Worm (Caenorhabditis elegans): Measurements from ENCODE around the gene C08F8.3.

DNA sequence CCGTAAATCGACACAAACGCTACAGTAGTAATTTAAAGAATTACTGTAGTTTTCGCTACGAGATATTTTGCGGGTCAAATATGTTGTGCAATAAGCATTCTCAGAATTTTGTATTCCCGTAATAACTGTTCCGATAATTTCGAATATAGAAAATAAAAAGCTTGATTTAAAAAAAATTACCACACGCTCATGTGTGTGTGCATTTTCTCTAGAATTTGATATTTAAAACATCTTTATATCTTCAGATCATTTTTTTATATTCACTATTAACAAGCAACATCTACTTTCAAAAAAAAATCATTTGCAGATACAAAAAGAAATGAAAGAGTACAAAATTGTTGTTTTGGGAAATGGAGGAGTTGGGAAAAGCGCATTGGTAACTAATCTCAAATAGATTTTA is 22.1 kb downstream of the C08F8.3 start, which contains the start of gene rap-3:
- TF ChIP-seq aly-2 (tag; optimal IDR thresholded peaks at IDR 0.05) (no peak), snpc-4 (tag; optimal IDR thresholded peaks at IDR 0.05) (no peak), nhr-237 (tag; optimal IDR thresholded peaks at IDR 0.05) (no peak), nhr-10 (tag; optimal IDR thresholded peaks at IDR 0.05) (no peak), mdl-1 (tag; optimal IDR thresholded peaks at IDR 0.05) (no peak)

Measured in whole organism, L2 larva.